Worm (Caenorhabditis elegans) whole organism, mixed stage, embryonic: Measurements from ENCODE around the gene swd-2.1.

Experiments used
- elt-3 ChIP-seq: fragments of 150-350 bp; optimal IDR thresholded peaks from 2 replicates; lab custom pipeline; 2014; ENCODE audit warnings: missing biosample characterization, missing genetic modification characterization
- nhr-28 ChIP-seq: fragments of 150-350 bp; optimal IDR thresholded peaks from 2 replicates; lab custom pipeline; 2014; ENCODE audit warnings: missing biosample characterization, missing genetic modification characterization
- nhr-76 ChIP-seq: sonication (generic microtip); optimal IDR thresholded peaks from 2 replicates; lab custom pipeline; 2017; ENCODE audit warnings: missing biosample characterization, missing genetic modification characterization
- unc-62 ChIP-seq: fragments of 150-350 bp; optimal IDR thresholded peaks from 2 replicates; lab custom pipeline; 2014; ENCODE audit warnings: missing biosample characterization, missing genetic modification reagents, missing genetic modification characterization
- ztf-11 ChIP-seq: fragments of 150-350 bp; optimal IDR thresholded peaks from 2 replicates; lab custom pipeline; 2014; ENCODE audit warnings: missing biosample characterization, missing genetic modification characterization

ce11 chrIV:7760117-7760516 lies 15.7 kb upstream of the swd-2.1 start, which contains the start of gene del-7:
- TF ChIP-seq nhr-28 (tag; lab: Kevin White, UChicago) = no peak
- TF ChIP-seq unc-62 (GFP tag; lab: Kevin White, UChicago) = no peak
- TF ChIP-seq ztf-11 (tag; lab: Kevin White, UChicago) = no peak
- TF ChIP-seq nhr-76 (tag; lab: Kevin White, UChicago) = no peak
- TF ChIP-seq elt-3 (tag; lab: Kevin White, UChicago) = no peak
